Worm (Caenorhabditis elegans) whole organism, L4 larva: ENCODE results near the gene fip-3.

Source experiments
- F44E2.7 ChIP-seq: fragments of 200-800 bp; sonication (Bioruptor generic); IDR thresholded peaks from 2 replicates; pipeline ENCODE4 v2.1.2; 2022; ENCODE audit warnings: missing genetic modification characterization, missing compliant biosample characterization
- Y75B8A.6 ChIP-seq: fragments of 200-800 bp; sonication (Bioruptor generic); IDR thresholded peaks from 2 replicates; pipeline ENCODE4 v1.3.6; 2022; ENCODE audit warnings: missing genetic modification reagents, missing genetic modification characterization, missing compliant biosample characterization
- aly-2 ChIP-seq: sonication (generic microtip); optimal IDR thresholded peaks from 2 replicates; lab custom pipeline; 2018; ENCODE audit warnings: missing biosample characterization, missing genetic modification characterization
- ceh-82 ChIP-seq: sonication (generic microtip); optimal IDR thresholded peaks from 2 replicates; lab custom pipeline; 2017; ENCODE audit warnings: missing biosample characterization, missing genetic modification characterization
- daf-12 ChIP-seq: fragments of 150-350 bp; optimal IDR thresholded peaks from 2 replicates; lab custom pipeline; 2014; ENCODE audit warnings: missing biosample characterization, missing genetic modification reagents, missing genetic modification characterization
- gei-8 ChIP-seq: fragments of 200-800 bp; sonication (Bioruptor generic); optimal IDR thresholded peaks from 2 replicates; lab custom pipeline; 2018; ENCODE audit warnings: mild to moderate bottlenecking, missing genetic modification characterization, missing compliant biosample characterization
- lin-15B ChIP-seq: fragments of 150-350 bp; sonication (generic microtip); optimal IDR thresholded peaks from 3 replicates; lab custom pipeline; 2014; ENCODE audit warnings: missing biosample characterization, missing genetic modification characterization
- lin-29 ChIP-seq: fragments of 200-800 bp; sonication (Bioruptor generic); IDR thresholded peaks from 2 replicates; pipeline ENCODE4 v1.3.6; 2022; ENCODE audit warnings: missing genetic modification reagents, missing genetic modification characterization, missing compliant biosample characterization
- lir-3 ChIP-seq: sonication (generic microtip); optimal IDR thresholded peaks from 2 replicates; lab custom pipeline; 2016; ENCODE audit warnings: mild to moderate bottlenecking, missing genetic modification characterization, missing compliant biosample characterization
- nhr-11 ChIP-seq: fragments of 150-350 bp; optimal IDR thresholded peaks from 2 replicates; lab custom pipeline; 2014; ENCODE audit warnings: missing biosample characterization, missing genetic modification characterization
- set-16 ChIP-seq: fragments of 200-800 bp; sonication (Bioruptor generic); IDR thresholded peaks from 2 replicates; pipeline ENCODE4 v1.3.6; 2022; ENCODE audit warnings: missing genetic modification reagents, missing genetic modification characterization, missing compliant biosample characterization

DNA sequence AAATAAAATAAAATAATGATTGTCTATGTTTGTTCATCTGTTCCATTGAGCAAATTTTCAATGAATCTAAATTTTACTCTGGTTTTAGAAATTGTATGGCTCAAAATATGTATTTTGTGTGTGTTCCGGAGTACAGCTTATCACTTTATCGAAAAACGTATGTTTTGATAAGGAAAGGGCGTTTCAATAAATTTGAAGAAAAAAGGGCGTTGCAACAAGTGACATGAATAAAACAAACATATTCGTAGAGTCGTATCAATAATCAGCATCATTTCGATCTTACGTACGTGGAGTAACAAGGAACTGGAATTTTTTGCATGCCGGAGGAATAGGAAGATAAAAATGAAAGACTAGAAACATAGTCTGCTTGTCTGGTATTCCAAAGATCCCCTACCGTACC, 4.8 kb upstream of the fip-3 start:
- TF ChIP-seq ceh-82 (no peak), lin-29 (GFP tag; lab: Robert Waterston, UW) (no peak), aly-2 (no peak), Y75B8A.6 (no peak), F44E2.7 (no peak), lin-15B (tag; lab: Kevin White, UChicago) (no peak), set-16 (GFP tag; lab: Robert Waterston, UW) (no peak), gei-8 (GFP tag; lab: Kevin White, UChicago) (no peak), daf-12 (no peak), nhr-11 (tag; lab: Kevin White, UChicago) (no peak), lir-3 (tag; lab: Kevin White, UChicago) (no peak)
